Fruit fly (Drosophila melanogaster) whole organism, prepupa: Measurements from ENCODE around the gene Nak.

ENCODE experiments used
- Blimp-1 ChIP-seq: fragments of 200-800 bp; sonication (Bioruptor generic); optimal IDR thresholded peaks from 3 replicates; lab custom pipeline; 2017; ENCODE audit warnings: missing biosample characterization, missing genetic modification characterization, mild to moderate bottlenecking, moderate library complexity, missing genetic modification reagents
- CG10631 ChIP-seq: fragments of 200-800 bp; sonication (Bioruptor generic); optimal IDR thresholded peaks from 2 replicates; lab custom pipeline; 2016; ENCODE audit warnings: missing biosample characterization, missing genetic modification characterization
- CG10669 ChIP-seq: fragments of 200-800 bp; sonication (Bioruptor generic); optimal IDR thresholded peaks from 3 replicates; lab custom pipeline; 2018; ENCODE audit warnings: missing biosample characterization, mild to moderate bottlenecking, missing genetic modification characterization, moderate library complexity
- CG11294 ChIP-seq: fragments of 200-800 bp; sonication (Bioruptor generic); IDR thresholded peaks from 2 replicates; pipeline ENCODE4 v1.3.6; 2022; ENCODE audit warnings: missing biosample characterization, missing genetic modification characterization
- CG11762 ChIP-seq: fragments of 200-800 bp; sonication (Bioruptor generic); optimal IDR thresholded peaks from 3 replicates; lab custom pipeline; 2016; ENCODE audit warnings: missing biosample characterization, missing genetic modification characterization; ENCODE audit not compliant: insufficient read depth
- CG15336 ChIP-seq: fragments of 200-800 bp; sonication (Bioruptor generic); IDR thresholded peaks from 2 replicates; pipeline ENCODE4 v1.3.6; 2022; ENCODE audit warnings: missing biosample characterization, missing genetic modification characterization
- CG16779 ChIP-seq: fragments of 200-800 bp; sonication (Bioruptor generic); optimal IDR thresholded peaks from 3 replicates; lab custom pipeline; 2017; ENCODE audit warnings: missing biosample characterization, mild to moderate bottlenecking, missing genetic modification characterization
- CG3032 ChIP-seq: fragments of 200-800 bp; optimal IDR thresholded peaks from 2 replicates; lab custom pipeline; 2019; ENCODE audit warnings: missing biosample characterization, mild to moderate bottlenecking, missing genetic modification characterization, moderate library complexity
- CG31627 ChIP-seq: fragments of 200-800 bp; sonication (Bioruptor generic); optimal IDR thresholded peaks from 3 replicates; lab custom pipeline; 2016; ENCODE audit warnings: missing biosample characterization, missing genetic modification characterization
- CG32006 ChIP-seq: fragments of 200-800 bp; sonication (Bioruptor generic); optimal IDR thresholded peaks from 3 replicates; lab custom pipeline; 2017; ENCODE audit warnings: missing biosample characterization, mild to moderate bottlenecking, missing genetic modification characterization
- CG34406 ChIP-seq: fragments of 200-800 bp; sonication (Bioruptor generic); optimal IDR thresholded peaks from 3 replicates; lab custom pipeline; 2016; ENCODE audit warnings: missing biosample characterization, missing genetic modification characterization
- CG3919 ChIP-seq: fragments of 200-800 bp; sonication (Bioruptor generic); optimal IDR thresholded peaks from 3 replicates; lab custom pipeline; 2016; ENCODE audit warnings: missing biosample characterization, missing genetic modification characterization
- CG6163 ChIP-seq: fragments of 200-800 bp; sonication (Bioruptor generic); IDR thresholded peaks from 3 replicates; pipeline ENCODE4 v1.3.6; 2022; ENCODE audit warnings: missing biosample characterization, missing genetic modification characterization
- CG6792 ChIP-seq: fragments of 200-800 bp; sonication (Bioruptor generic); optimal IDR thresholded peaks from 3 replicates; lab custom pipeline; 2016; ENCODE audit warnings: missing biosample characterization, missing genetic modification characterization
- CG6854 ChIP-seq: fragments of 200-800 bp; sonication (Bioruptor generic); optimal IDR thresholded peaks from 2 replicates; lab custom pipeline; 2017; ENCODE audit warnings: missing biosample characterization, mild to moderate bottlenecking, missing genetic modification characterization
- CG7368 ChIP-seq: fragments of 200-800 bp; sonication (Bioruptor generic); optimal IDR thresholded peaks from 3 replicates; lab custom pipeline; 2016; ENCODE audit warnings: missing biosample characterization, missing genetic modification characterization
- CG8119 ChIP-seq: fragments of 200-800 bp; sonication (Bioruptor generic); IDR thresholded peaks from 3 replicates; pipeline ENCODE4 v1.3.6; 2022; ENCODE audit warnings: missing biosample characterization, missing genetic modification characterization
- CG8319 ChIP-seq: fragments of 200-800 bp; sonication (Bioruptor generic); optimal IDR thresholded peaks from 3 replicates; lab custom pipeline; 2016; ENCODE audit warnings: missing biosample characterization, missing genetic modification characterization
- CG9139 ChIP-seq: fragments of 200-800 bp; sonication (Bioruptor generic); optimal IDR thresholded peaks from 3 replicates; lab custom pipeline; 2017; ENCODE audit warnings: missing biosample characterization, mild to moderate bottlenecking, missing genetic modification characterization
- Eip75B ChIP-seq: fragments of 200-800 bp; sonication (Bioruptor generic); optimal IDR thresholded peaks from 3 replicates; lab custom pipeline; 2016; ENCODE audit warnings: missing biosample characterization, missing genetic modification characterization
- Eip78C ChIP-seq: fragments of 200-800 bp; sonication (Bioruptor generic); peaks from one replicate; lab custom pipeline; 2016; ENCODE audit warnings: missing biosample characterization, missing genetic modification characterization
- Eip93F ChIP-seq: fragments of 200-800 bp; sonication (Bioruptor generic); optimal IDR thresholded peaks from 2 replicates; lab custom pipeline; 2016; ENCODE audit warnings: missing biosample characterization, mild to moderate bottlenecking, missing genetic modification characterization
- Ets21C ChIP-seq: fragments of 200-800 bp; sonication (Bioruptor generic); optimal IDR thresholded peaks from 3 replicates; lab custom pipeline; 2016; ENCODE audit warnings: missing biosample characterization, missing genetic modification characterization
- Ets96B ChIP-seq: fragments of 200-800 bp; optimal IDR thresholded peaks from 2 replicates; lab custom pipeline; 2019; ENCODE audit warnings: missing biosample characterization, mild to moderate bottlenecking, missing genetic modification characterization, moderate library complexity
- Gug ChIP-seq: fragments of 200-800 bp; sonication (Bioruptor generic); IDR thresholded peaks from 2 replicates; pipeline ENCODE4 v1.3.6; 2022; ENCODE audit warnings: missing biosample characterization, missing genetic modification characterization
- Hr38 ChIP-seq: sonication (Bioruptor generic); optimal IDR thresholded peaks from 2 replicates; lab custom pipeline; 2016; ENCODE audit warnings: missing biosample characterization, missing genetic modification characterization
- Hr39 ChIP-seq: fragments of 200-800 bp; sonication (Bioruptor generic); optimal IDR thresholded peaks from 2 replicates; lab custom pipeline; 2016; ENCODE audit warnings: missing biosample characterization, missing genetic modification characterization
- Hr4 ChIP-seq: fragments of 200-800 bp; sonication (Bioruptor generic); optimal IDR thresholded peaks from 3 replicates; lab custom pipeline; 2016; ENCODE audit warnings: missing biosample characterization, missing genetic modification characterization
- Lpt ChIP-seq: fragments of 200-800 bp; sonication (Bioruptor generic); optimal IDR thresholded peaks from 3 replicates; lab custom pipeline; 2016; ENCODE audit warnings: missing biosample characterization, missing genetic modification characterization
- Met ChIP-seq: fragments of 200-800 bp; sonication (Bioruptor generic); optimal IDR thresholded peaks from 3 replicates; lab custom pipeline; 2016; ENCODE audit warnings: missing biosample characterization, missing genetic modification characterization
- Smox ChIP-seq: fragments of 200-800 bp; sonication (Bioruptor generic); optimal IDR thresholded peaks from 3 replicates; lab custom pipeline; 2016; ENCODE audit warnings: missing biosample characterization, missing genetic modification characterization
- Sox102F ChIP-seq: fragments of 200-800 bp; sonication (Bioruptor generic); optimal IDR thresholded peaks from 2 replicates; lab custom pipeline; 2016; ENCODE audit warnings: missing biosample characterization, mild to moderate bottlenecking, missing genetic modification characterization
- Sox14 ChIP-seq: fragments of 200-800 bp; sonication (Bioruptor generic); optimal IDR thresholded peaks from 3 replicates; lab custom pipeline; 2016; ENCODE audit warnings: missing biosample characterization, missing genetic modification characterization
- Sox15 ChIP-seq: fragments of 200-800 bp; sonication (Bioruptor generic); optimal IDR thresholded peaks from 3 replicates; lab custom pipeline; 2016; ENCODE audit warnings: missing biosample characterization, missing genetic modification characterization
- achi ChIP-seq: fragments of 200-800 bp; sonication (Bioruptor generic); optimal IDR thresholded peaks from 3 replicates; lab custom pipeline; 2016; ENCODE audit warnings: missing biosample characterization, missing genetic modification characterization
- acj6 ChIP-seq: fragments of 200-800 bp; sonication (Bioruptor generic); optimal IDR thresholded peaks from 3 replicates; lab custom pipeline; 2016; ENCODE audit warnings: missing biosample characterization, missing genetic modification characterization
- cyc ChIP-seq: fragments of 200-800 bp; sonication (Bioruptor generic); optimal IDR thresholded peaks from 3 replicates; lab custom pipeline; 2016; ENCODE audit warnings: missing biosample characterization, missing genetic modification characterization
- dsx ChIP-seq: fragments of 200-800 bp; optimal IDR thresholded peaks from 3 replicates; lab custom pipeline; 2019; ENCODE audit warnings: missing biosample characterization, mild to moderate bottlenecking, missing genetic modification characterization, moderate library complexity; ENCODE audit not compliant: poor library complexity, severe bottlenecking
- eg ChIP-seq: fragments of 200-800 bp; sonication (Bioruptor generic); IDR thresholded peaks from 3 replicates; pipeline ENCODE4 v1.3.6; 2022; ENCODE audit warnings: missing biosample characterization, missing genetic modification characterization
- esn ChIP-seq: fragments of 200-800 bp; sonication (Bioruptor generic); optimal IDR thresholded peaks from 2 replicates; lab custom pipeline; 2016; ENCODE audit warnings: missing biosample characterization, mild to moderate bottlenecking, missing genetic modification characterization, moderate library complexity
- fd59A ChIP-seq: fragments of 200-800 bp; sonication (Bioruptor generic); optimal IDR thresholded peaks from 2 replicates; lab custom pipeline; 2017; ENCODE audit warnings: missing biosample characterization, mild to moderate bottlenecking, missing genetic modification characterization, missing genetic modification reagents
- fd85E ChIP-seq: fragments of 200-800 bp; sonication (Bioruptor generic); optimal IDR thresholded peaks from 3 replicates; lab custom pipeline; 2016; ENCODE audit warnings: missing biosample characterization, missing genetic modification characterization
- fkh ChIP-seq: fragments of 200-800 bp; sonication (Bioruptor generic); optimal IDR thresholded peaks from 3 replicates; lab custom pipeline; 2017; ENCODE audit warnings: missing biosample characterization, mild to moderate bottlenecking, missing genetic modification characterization, moderate library complexity
- lz ChIP-seq: fragments of 200-800 bp; sonication (Bioruptor generic); optimal IDR thresholded peaks from 3 replicates; lab custom pipeline; 2016; ENCODE audit warnings: missing biosample characterization, missing genetic modification characterization
- net ChIP-seq: fragments of 200-800 bp; sonication (Bioruptor generic); optimal IDR thresholded peaks from 3 replicates; lab custom pipeline; 2016; ENCODE audit warnings: missing biosample characterization, missing genetic modification characterization
- pdm3 ChIP-seq: fragments of 200-800 bp; sonication (Bioruptor generic); optimal IDR thresholded peaks from 3 replicates; lab custom pipeline; 2016; ENCODE audit warnings: missing biosample characterization, missing genetic modification characterization
- salr ChIP-seq, 2 experiments: fragments of 200-800 bp; sonication (Bioruptor generic); optimal IDR thresholded peaks; 3 replicates each; lab custom pipeline; 2016 to 2018; ENCODE audit warnings: missing biosample characterization in 2 of 2, missing genetic modification characterization in 2 of 2, mild to moderate bottlenecking in 1 of 2
- spab ChIP-seq: fragments of 200-800 bp; sonication (Bioruptor generic); optimal IDR thresholded peaks from 2 replicates; lab custom pipeline; 2017; ENCODE audit warnings: missing biosample characterization, mild to moderate bottlenecking, missing genetic modification characterization, missing genetic modification reagents
- ss ChIP-seq, 2 experiments: fragments of 200-800 bp; sonication (Bioruptor generic); optimal IDR thresholded peaks; 2 replicates in 1 of 2; 3 replicates in 1 of 2; lab custom pipeline; 2017 to 2018; ENCODE audit warnings: mild to moderate bottlenecking in 2 of 2, missing biosample characterization in 2 of 2, missing genetic modification characterization in 2 of 2, moderate library complexity in 1 of 2
- vri ChIP-seq: fragments of 200-800 bp; sonication (Bioruptor generic); optimal IDR thresholded peaks from 3 replicates; lab custom pipeline; 2016; ENCODE audit warnings: missing biosample characterization, mild to moderate bottlenecking, missing genetic modification characterization

The Nak gene

DNA sequence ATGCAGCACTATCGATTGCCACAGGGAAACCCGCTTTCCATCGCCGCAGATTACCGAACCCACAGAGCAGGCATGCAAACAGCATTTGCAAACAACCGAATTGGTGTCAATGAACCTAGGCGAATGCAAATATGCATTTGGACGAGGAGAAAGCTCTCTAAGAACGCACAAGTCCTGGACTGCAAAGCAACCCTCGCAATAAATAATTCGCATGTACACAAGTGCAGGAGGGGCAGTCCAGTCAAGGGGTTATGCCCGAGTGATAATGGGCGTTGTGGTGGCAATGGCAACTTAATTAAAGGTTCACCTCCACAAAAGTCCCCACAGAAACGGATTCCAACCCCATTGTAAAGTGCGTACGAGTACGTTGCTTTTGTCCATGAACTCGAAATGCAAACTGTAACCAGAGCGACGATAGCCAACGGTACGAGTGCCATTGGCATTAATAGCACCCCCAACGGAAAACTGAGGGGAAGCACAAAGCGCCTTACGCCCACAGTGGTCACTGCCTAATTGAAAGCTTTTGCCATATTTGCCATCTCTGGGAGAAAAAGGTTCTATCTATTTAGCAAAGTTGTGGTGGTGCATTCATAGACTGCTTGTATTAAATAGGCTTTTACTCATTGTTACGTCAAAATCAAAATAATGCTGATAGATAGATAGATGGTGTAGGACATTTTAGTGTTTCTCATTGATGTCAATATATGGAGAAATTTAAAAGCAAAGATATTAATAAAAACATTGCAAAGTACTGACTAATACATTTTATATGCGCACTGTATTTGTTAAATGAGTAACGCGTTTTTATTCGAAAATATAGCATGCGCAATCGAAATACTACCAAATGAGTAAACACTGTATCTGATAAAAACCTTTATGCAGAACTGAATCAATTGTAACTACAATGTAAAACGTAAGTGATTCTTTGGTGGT is 14.5 kb upstream of the Nak start:
- TF ChIP-seq dsx (GFP tag; lab: Kevin White, UChicago) (peak; percentile 40), Ets96B (tag; lab: Kevin White, UChicago) (peak; percentile 30), cyc (GFP tag; lab: Kevin White, UChicago) (no peak), acj6 (peak; percentile 51), fd85E (GFP tag; lab: Kevin White, UChicago) (no peak), CG16779 (tag; lab: Kevin White, UChicago) (no peak), Eip75B (GFP tag; lab: Kevin White, UChicago) (peak; percentile 17), Gug (GFP tag; lab: Robert Waterston, UW) (no peak), CG10669 (no peak), CG6792 (GFP tag; lab: Kevin White, UChicago) (peak; percentile 5), CG9139 (GFP tag; lab: Kevin White, UChicago) (no peak), ss (GFP tag; optimal IDR thresholded peaks at IDR 0.05; lab: Kevin White, UChicago) (peak in 1 of 2 experiments; percentile 28), eg (no peak), Hr39 (GFP tag; lab: Kevin White, UChicago) (peak; percentile 35), CG11762 (GFP tag; lab: Kevin White, UChicago) (no peak), Hr38 (GFP tag; lab: Kevin White, UChicago) (no peak), achi (GFP tag; lab: Kevin White, UChicago) (peak; percentile 0), CG31627 (GFP tag; lab: Kevin White, UChicago) (peak; percentile 52), Sox15 (GFP tag; lab: Kevin White, UChicago) (no peak), CG6854 (GFP tag; lab: Kevin White, UChicago) (no peak), CG11294 (GFP tag; lab: Robert Waterston, UW) (no peak), Smox (GFP tag; lab: Kevin White, UChicago) (peak; percentile 29), CG34406 (peak; percentile 33), CG6163 (GFP tag; lab: Robert Waterston, UW) (no peak), Met (GFP tag; lab: Kevin White, UChicago) (peak; percentile 42), CG15336 (GFP tag; lab: Robert Waterston, UW) (no peak), lz (GFP tag; lab: Kevin White, UChicago) (peak; percentile 44), spab (no peak), Sox14 (peak; percentile 48), salr (GFP tag; optimal IDR thresholded peaks at IDR 0.05; lab: Kevin White, UChicago) (no peak), Eip78C (peak; percentile 73), fd59A (GFP tag; lab: Kevin White, UChicago) (no peak), Ets21C (no peak), pdm3 (GFP tag; lab: Kevin White, UChicago) (peak; percentile 33), Hr4 (GFP tag; lab: Kevin White, UChicago) (no peak), CG3032 (tag; lab: Kevin White, UChicago) (peak; percentile 6), CG8319 (GFP tag; lab: Kevin White, UChicago) (no peak), Lpt (GFP tag; lab: Kevin White, UChicago) (no peak), esn (GFP tag; lab: Kevin White, UChicago) (peak; percentile 52), CG7368 (GFP tag; lab: Kevin White, UChicago) (no peak), Eip93F (GFP tag; lab: Kevin White, UChicago) (no peak), net (GFP tag; lab: Kevin White, UChicago) (no peak), CG3919 (no peak), fkh (GFP tag; lab: Kevin White, UChicago) (no peak), Blimp-1 (GFP tag; lab: Kevin White, UChicago) (no peak), Sox102F (GFP tag; lab: Kevin White, UChicago) (no peak), CG32006 (GFP tag; lab: Kevin White, UChicago) (peak; percentile 36), CG10631 (GFP tag; lab: Kevin White, UChicago) (peak; percentile 34), vri (GFP tag; lab: Kevin White, UChicago) (no peak), CG8119 (GFP tag; lab: Robert Waterston, UW) (0 out of 3 replicates have a peak, but pooled peaks have one; percentile 16)
